Worm (Caenorhabditis elegans): ENCODE measurements around the gene nas-19.
A peak's percentile ranks its signal among the peaks of the same experiment; 100 is the strongest.

The nas-19 gene

ce11 chrV:11375150-11375792 lies 27.2 kb downstream of the nas-19 start, which contains the start of gene cnb-1 (continued):
- no peak for TF ChIP-seq bed-2 (GFP tag; IDR thresholded peaks at IDR 0.05)
- TF ChIP-seq somi-1 (GFP tag; optimal IDR thresholded peaks at IDR 0.05) = no peak
- TF ChIP-seq nhr-120 (GFP tag; IDR thresholded peaks at IDR 0.05) = no peak
- peak; percentile 67 for TF ChIP-seq lin-40 (tag; optimal IDR thresholded peaks at IDR 0.05)
- no peak for TF ChIP-seq xnd-1 (tag; optimal IDR thresholded peaks at IDR 0.05)
- no peak for TF ChIP-seq ztf-18 (tag; optimal IDR thresholded peaks at IDR 0.05)
- TF ChIP-seq snpc-3.4 (tag; optimal IDR thresholded peaks at IDR 0.05) = no peak
- TF ChIP-seq Y79H2A.3 (GFP tag; conservative IDR thresholded peaks at IDR 0.05) = no peak
- TF ChIP-seq snpc-1.3 (tag; optimal IDR thresholded peaks at IDR 0.05; ENCODE audit: insufficient read depth) = no peak
- no peak for TF ChIP-seq sea-2 (GFP tag; IDR thresholded peaks at IDR 0.05)
- no peak for TF ChIP-seq B0261.1 (tag; optimal IDR thresholded peaks at IDR 0.05)
- no peak for TF ChIP-seq egl-44 (GFP tag; IDR thresholded peaks at IDR 0.05)
- TF ChIP-seq tbp1 (GFP tag; optimal IDR thresholded peaks at IDR 0.05) = no peak
- TF ChIP-seq cebp-2 (GFP tag; IDR thresholded peaks at IDR 0.05) = no peak
- no peak for TF ChIP-seq egrh-3 (GFP tag; IDR thresholded peaks at IDR 0.05)
- no peak; the same call in 1 of the 2 replicates for TF ChIP-seq mcd-1 (GFP tag; IDR thresholded peaks at IDR 0.05)
- no peak for TF ChIP-seq F39B2.1 (GFP tag; IDR thresholded peaks at IDR 0.05)
- TF ChIP-seq B0336.3 (GFP tag; IDR thresholded peaks at IDR 0.05) = no peak
- TF ChIP-seq nfya-2 (GFP tag; IDR thresholded peaks at IDR 0.05) = no peak
- no peak for TF ChIP-seq mxl-1 (tag; optimal IDR thresholded peaks at IDR 0.05)
- TF ChIP-seq pha-4 (tag; optimal IDR thresholded peaks at IDR 0.05) = no peak
- TF ChIP-seq attf-3 (GFP tag; conservative IDR thresholded peaks at IDR 0.05) = no peak
- TF ChIP-seq T07F8.4 (tag; optimal IDR thresholded peaks at IDR 0.05) = no peak
- peak in 1 of 3 experiments; percentile 34 for TF ChIP-seq lin-35 (GFP tag; optimal IDR thresholded peaks at IDR 0.05)
- 0 out of 2 replicates have a peak, but pooled peaks have one; percentile 28 for TF ChIP-seq ceh-100 (GFP tag; IDR thresholded peaks at IDR 0.05)
- no peak for TF ChIP-seq efl-1 (GFP tag; optimal IDR thresholded peaks at IDR 0.05)
- no peak for TF ChIP-seq nhr-27 (tag; optimal IDR thresholded peaks at IDR 0.05)
- TF ChIP-seq lin-54 (GFP tag; optimal IDR thresholded peaks at IDR 0.05) = no peak
- TF ChIP-seq hmg-1.2 (GFP tag; IDR thresholded peaks at IDR 0.05) = peak; percentile 83
- TF ChIP-seq lsl-1 (GFP tag; optimal IDR thresholded peaks at IDR 0.05) = no peak
- no peak for TF ChIP-seq ceh-40 (GFP tag; IDR thresholded peaks at IDR 0.05)
- no peak for TF ChIP-seq repo-1 (tag; optimal IDR thresholded peaks at IDR 0.05)
- TF ChIP-seq atf-7 (tag; optimal IDR thresholded peaks at IDR 0.05) = no peak
- no peak for TF ChIP-seq F37B4.10 (GFP tag; IDR thresholded peaks at IDR 0.05)
- TF ChIP-seq him-1 (tag; optimal IDR thresholded peaks at IDR 0.05) = no peak
- TF ChIP-seq ZK185.1 (tag; optimal IDR thresholded peaks at IDR 0.05; ENCODE audit: poor library complexity, severe bottlenecking) = peak; percentile 23
- TF ChIP-seq rcor-1 (GFP tag; IDR thresholded peaks at IDR 0.05) = 0 out of 2 replicates have a peak, but pooled peaks have one; percentile 17
- TF ChIP-seq Y95B8A.8 (GFP tag; IDR thresholded peaks at IDR 0.05) = no peak
- TF ChIP-seq ceh-27 (GFP tag; optimal IDR thresholded peaks at IDR 0.05) = no peak
- TF ChIP-seq tbx-9 (tag; optimal IDR thresholded peaks at IDR 0.05; ENCODE audit: borderline replicate concordance) = no peak
- TF ChIP-seq madf-8 (GFP tag; conservative IDR thresholded peaks at IDR 0.05) = no peak
- TF ChIP-seq lsy-27 (tag; optimal IDR thresholded peaks at IDR 0.05; ENCODE audit: borderline replicate concordance, insufficient read depth) = no peak
- no peak for TF ChIP-seq snpc-4 (GFP tag; optimal IDR thresholded peaks at IDR 0.05)
- no peak for TF ChIP-seq snpc-4 (tag; optimal IDR thresholded peaks at IDR 0.05)
- TF ChIP-seq C17E4.6 (GFP tag; IDR thresholded peaks at IDR 0.05) = no peak
- no peak for TF ChIP-seq F22D6.2 (tag; optimal IDR thresholded peaks at IDR 0.05)
- peak; percentile 59 for TF ChIP-seq attf-5 (GFP tag; optimal IDR thresholded peaks at IDR 0.05)
- no peak for TF ChIP-seq fkh-3 (tag; optimal IDR thresholded peaks at IDR 0.05)
